Fruit fly (Drosophila melanogaster): ENCODE data around the gene CG34241.

CG34241 gene

dm6 chr3L:12127294-12128029 is at the start of gene CG34241, which contains the start of gene Ir68b:
TSS of gene CG34241 (plus strand) at chr3L:12127979.
TSS of gene Ir68b (minus strand) at chr3L:12127394.
- no peak for TF ChIP-seq CG17801 (GFP tag; optimal IDR thresholded peaks at IDR 0.05; ENCODE audit: partially characterized antibody)

- no peak for TF ChIP-seq CG17801 (GFP tag; optimal IDR thresholded peaks at IDR 0.05; ENCODE audit: partially characterized antibody)
Observed at dm6 chr3L:12078551-12079318, 49.0 kb upstream of the CG34241 start.

- TF ChIP-seq CG17801 (GFP tag; optimal IDR thresholded peaks at IDR 0.05; ENCODE audit: partially characterized antibody): no peak
Observed at dm6 chr3L:12079319-12079933, 48.4 kb upstream of the CG34241 start.

- TF ChIP-seq CG17801 (GFP tag; optimal IDR thresholded peaks at IDR 0.05; ENCODE audit: partially characterized antibody): no peak
Observed at dm6 chr3L:12080423-12080822, 47.4 kb upstream of the CG34241 start.

- peak; percentile 18 for TF ChIP-seq CG17801 (GFP tag; optimal IDR thresholded peaks at IDR 0.05; ENCODE audit: partially characterized antibody)
Observed at dm6 chr3L:12081679-12082520, 45.9 kb upstream of the CG34241 start, which contains the start of gene Sema5c. TSS of gene Sema5c (minus strand) at chr3L:12081830.

dm6 chr3L:12082521-12082841 is 45.3 kb upstream of the CG34241 start:
- no peak for TF ChIP-seq CG17801 (GFP tag; optimal IDR thresholded peaks at IDR 0.05; ENCODE audit: partially characterized antibody)

dm6 chr3L:12083092-12083680 is 44.6 kb upstream of the CG34241 start:
- no peak for TF ChIP-seq CG17801 (GFP tag; optimal IDR thresholded peaks at IDR 0.05; ENCODE audit: partially characterized antibody)

- no peak for TF ChIP-seq CG17801 (GFP tag; optimal IDR thresholded peaks at IDR 0.05; ENCODE audit: partially characterized antibody)
Observed at dm6 chr3L:12083861-12084260, 43.9 kb upstream of the CG34241 start.

- TF ChIP-seq CG17801 (GFP tag; optimal IDR thresholded peaks at IDR 0.05; ENCODE audit: partially characterized antibody): peak; percentile 14
Observed at dm6 chr3L:12084969-12085690, 42.6 kb upstream of the CG34241 start.

- no peak for TF ChIP-seq CG17801 (GFP tag; optimal IDR thresholded peaks at IDR 0.05; ENCODE audit: partially characterized antibody)
Observed at dm6 chr3L:12085691-12086078, 42.1 kb upstream of the CG34241 start.

dm6 chr3L:12088326-12088725 is 39.5 kb upstream of the CG34241 start, which contains the start of gene CG17154:
TSS of gene CG17154 (plus strand) at chr3L:12088626.
- TF ChIP-seq CG17801 (GFP tag; optimal IDR thresholded peaks at IDR 0.05; ENCODE audit: partially characterized antibody): no peak

dm6 chr3L:12090184-12090897 is 37.4 kb upstream of the CG34241 start:
- TF ChIP-seq CG17801 (GFP tag; optimal IDR thresholded peaks at IDR 0.05; ENCODE audit: partially characterized antibody): no peak
